Worm (Caenorhabditis elegans) whole organism, L3 larva: ENCODE measurements around the gene EEED8.12.

ENCODE experiments used
- elt-1 ChIP-seq: fragments of 150-350 bp; optimal IDR thresholded peaks from 2 replicates; lab custom pipeline; 2014; ENCODE audit warnings: missing biosample characterization, missing genetic modification characterization
- mdl-1 ChIP-seq: fragments of 150-350 bp; optimal IDR thresholded peaks from 2 replicates; lab custom pipeline; 2014; ENCODE audit warnings: missing biosample characterization, missing genetic modification characterization
- nfya-1 ChIP-seq: sonication (generic microtip); optimal IDR thresholded peaks from 2 replicates; lab custom pipeline; 2017; ENCODE audit warnings: missing genetic modification characterization, mild to moderate bottlenecking, missing compliant biosample characterization, antibody characterized with exemption, moderate library complexity; ENCODE audit not compliant: insufficient read depth
- nhr-23 ChIP-seq: fragments of 150-350 bp; optimal IDR thresholded peaks from 2 replicates; lab custom pipeline; 2014; ENCODE audit warnings: missing biosample characterization, missing genetic modification reagents, missing genetic modification characterization
- nhr-237 ChIP-seq: fragments of 150-350 bp; optimal IDR thresholded peaks from 2 replicates; lab custom pipeline; 2014; ENCODE audit warnings: missing biosample characterization, missing genetic modification characterization
- nhr-25 ChIP-seq: sonication (generic microtip); optimal IDR thresholded peaks from 2 replicates; lab custom pipeline; 2017; ENCODE audit warnings: missing biosample characterization, missing genetic modification characterization
- nhr-28 ChIP-seq: fragments of 150-350 bp; optimal IDR thresholded peaks from 2 replicates; lab custom pipeline; 2014; ENCODE audit warnings: missing biosample characterization, missing genetic modification characterization
- nhr-76 ChIP-seq: fragments of 150-350 bp; sonication (generic microtip); optimal IDR thresholded peaks from 5 replicates; lab custom pipeline; 2014; ENCODE audit warnings: missing biosample characterization, missing genetic modification characterization
- pha-4 ChIP-seq: fragments of 150-350 bp; optimal IDR thresholded peaks from 2 replicates; lab custom pipeline; 2014; ENCODE audit warnings: missing biosample characterization, missing genetic modification reagents, missing genetic modification characterization
- skn-1 ChIP-seq: fragments of 150-350 bp; optimal IDR thresholded peaks from 2 replicates; lab custom pipeline; 2014; ENCODE audit warnings: missing biosample characterization, missing genetic modification characterization
- snpc-4 ChIP-seq: fragments of 150-350 bp; optimal IDR thresholded peaks from 2 replicates; lab custom pipeline; 2014; ENCODE audit warnings: missing biosample characterization, missing genetic modification characterization
- tbx-2 ChIP-seq: sonication (generic microtip); optimal IDR thresholded peaks from 2 replicates; lab custom pipeline; 2016; ENCODE audit warnings: mild to moderate bottlenecking, missing genetic modification characterization, missing compliant biosample characterization
- unc-39 ChIP-seq: sonication (generic microtip); optimal IDR thresholded peaks from 4 replicates; lab custom pipeline; 2017; ENCODE audit warnings: missing biosample characterization, missing genetic modification characterization
- ztf-4 ChIP-seq: fragments of 150-350 bp; optimal IDR thresholded peaks from 2 replicates; lab custom pipeline; 2014; ENCODE audit warnings: missing biosample characterization, missing genetic modification characterization

- no peak for TF ChIP-seq nfya-1 (tag; lab: Kevin White, UChicago)
- TF ChIP-seq nhr-25 (tag; lab: Kevin White, UChicago): no peak
- no peak for TF ChIP-seq nhr-237 (tag; lab: Kevin White, UChicago)
- no peak for TF ChIP-seq unc-39 (tag; lab: Kevin White, UChicago)
- no peak for TF ChIP-seq mdl-1 (tag; lab: Kevin White, UChicago)
- no peak for TF ChIP-seq nhr-76 (tag; lab: Kevin White, UChicago)
- no peak for TF ChIP-seq nhr-28 (tag; lab: Kevin White, UChicago)
- no peak for TF ChIP-seq nhr-23 (tag; lab: Kevin White, UChicago)
- TF ChIP-seq skn-1 (tag; lab: Kevin White, UChicago): no peak
- no peak for TF ChIP-seq tbx-2 (tag; lab: Kevin White, UChicago)
- TF ChIP-seq elt-1: no peak
- no peak for TF ChIP-seq snpc-4 (tag; lab: Kevin White, UChicago)
- no peak for TF ChIP-seq ztf-4
- TF ChIP-seq pha-4: no peak
Measured at ce11 chrII:5423832-5424231, 15.0 kb upstream of the EEED8.12 start, which contains the start of gene F07F6.7.
